Fruit fly (Drosophila melanogaster): Measurements from ENCODE around the gene pyd.

- TF ChIP-seq psq (optimal IDR thresholded peaks at IDR 0.05) (no peak), Sin3A (optimal IDR thresholded peaks at IDR 0.05) (no peak)
Observed at dm6 chr3R:8923774-8924369, 7.8 kb downstream of the pyd start.

Data from Kc167 (cell line).